Fruit fly (Drosophila melanogaster) ovary, adult (tissue): ENCODE results near the gene pns.

Experiments used
- CG17801 ChIP-seq: fragments of 200-800 bp; optimal IDR thresholded peaks from 2 replicates; lab custom pipeline; 2019; ENCODE audit warnings: missing biosample characterization, mild to moderate bottlenecking, missing genetic modification characterization, moderate library complexity; ENCODE audit not compliant: partially characterized antibody

Gene pns

dm6 chr3L:1587140-1587849 lies 50.4 kb downstream of the pns start:
- TF ChIP-seq CG17801 (GFP tag; lab: Kevin White, UChicago) = peak; percentile 80

dm6 chr3L:1590194-1590593 lies 53.3 kb downstream of the pns start:
- TF ChIP-seq CG17801 (GFP tag; lab: Kevin White, UChicago) = no peak

- no peak for TF ChIP-seq CG17801 (GFP tag; lab: Kevin White, UChicago)
Measured at dm6 chr3L:1591692-1592371, 54.9 kb downstream of the pns start.

- TF ChIP-seq CG17801 (GFP tag; lab: Kevin White, UChicago) = peak; percentile 40
Measured at dm6 chr3L:1592822-1593452, 56.0 kb downstream of the pns start.
